Worm (Caenorhabditis elegans) whole organism, L3 larva: ENCODE results near the gene ceh-27.

Experiments used
- R02D3.7 ChIP-seq: fragments of 150-350 bp; optimal IDR thresholded peaks from 2 replicates; lab custom pipeline; 2014; ENCODE audit warnings: missing biosample characterization, missing genetic modification characterization
- ZK546.5 ChIP-seq: sonication (generic microtip); optimal IDR thresholded peaks from 2 replicates; lab custom pipeline; 2017; ENCODE audit warnings: missing biosample characterization, missing genetic modification characterization
- aly-2 ChIP-seq: fragments of 150-350 bp; optimal IDR thresholded peaks from 2 replicates; lab custom pipeline; 2014; ENCODE audit warnings: missing biosample characterization, missing genetic modification characterization
- ama-1 ChIP-seq: fragments of 150-350 bp; optimal IDR thresholded peaks from 2 replicates; lab custom pipeline; 2018
- ceh-28 ChIP-seq: fragments of 150-350 bp; optimal IDR thresholded peaks from 2 replicates; lab custom pipeline; 2014; ENCODE audit warnings: missing biosample characterization, missing genetic modification reagents, missing genetic modification characterization
- ceh-9 ChIP-seq: sonication (generic microtip); optimal IDR thresholded peaks from 2 replicates; lab custom pipeline; 2018; ENCODE audit warnings: missing biosample characterization, missing genetic modification characterization
- daf-12 ChIP-seq: fragments of 150-350 bp; optimal IDR thresholded peaks from 2 replicates; lab custom pipeline; 2014; ENCODE audit warnings: missing biosample characterization, missing genetic modification reagents, missing genetic modification characterization
- egl-27 ChIP-seq: sonication (generic microtip); optimal IDR thresholded peaks from 4 replicates; lab custom pipeline; 2017; ENCODE audit warnings: missing biosample characterization, missing genetic modification reagents, missing genetic modification characterization
- egl-5 ChIP-seq: fragments of 150-350 bp; optimal IDR thresholded peaks from 2 replicates; lab custom pipeline; 2017; ENCODE audit warnings: missing biosample characterization, missing genetic modification reagents, missing genetic modification characterization, inconsistent platforms
- elt-2 ChIP-seq: sonication (generic microtip); optimal IDR thresholded peaks from 2 replicates; lab custom pipeline; 2016; ENCODE audit warnings: missing genetic modification reagents, mild to moderate bottlenecking, missing genetic modification characterization, missing compliant biosample characterization
- elt-3 ChIP-seq, 3 experiments: fragments of 150-350 bp in 1 of 3; sonication (generic microtip) in 2 of 3; optimal IDR thresholded peaks; 2 replicates in 2 of 3; 4 replicates in 1 of 3; lab custom pipeline; 2014 to 2017; ENCODE audit warnings: missing biosample characterization in 3 of 3, missing genetic modification characterization in 3 of 3
- eor-1 ChIP-seq, 2 experiments: fragments of 150-350 bp; optimal IDR thresholded peaks; 2 replicates each; lab custom pipeline; 2014 to 2018; ENCODE audit warnings: missing biosample characterization in 2 of 2, missing genetic modification characterization in 2 of 2
- fkh-10 ChIP-seq: sonication (generic microtip); optimal IDR thresholded peaks from 2 replicates; lab custom pipeline; 2017; ENCODE audit warnings: missing biosample characterization, missing genetic modification reagents, missing genetic modification characterization
- fkh-2 ChIP-seq: fragments of 150-350 bp; optimal IDR thresholded peaks from 2 replicates; lab custom pipeline; 2014; ENCODE audit warnings: missing biosample characterization, missing genetic modification reagents, missing genetic modification characterization
- fos-1 ChIP-seq: fragments of 150-350 bp; optimal IDR thresholded peaks from 2 replicates; lab custom pipeline; 2014; ENCODE audit warnings: missing biosample characterization, missing genetic modification characterization
- jun-1 ChIP-seq: fragments of 150-350 bp; optimal IDR thresholded peaks from 2 replicates; lab custom pipeline; 2014; ENCODE audit warnings: missing biosample characterization, missing genetic modification reagents, missing genetic modification characterization
- lin-15B ChIP-seq: fragments of 150-350 bp; optimal IDR thresholded peaks from 2 replicates; lab custom pipeline; 2014; ENCODE audit warnings: missing biosample characterization, missing genetic modification characterization
- lsy-12 ChIP-seq: sonication (generic microtip); optimal IDR thresholded peaks from 2 replicates; lab custom pipeline; 2016; ENCODE audit warnings: mild to moderate bottlenecking, missing genetic modification characterization, missing compliant biosample characterization
- mdl-1 ChIP-seq: fragments of 150-350 bp; optimal IDR thresholded peaks from 2 replicates; lab custom pipeline; 2014; ENCODE audit warnings: missing biosample characterization, missing genetic modification characterization
- mml-1 ChIP-seq: fragments of 150-350 bp; sonication (generic microtip); optimal IDR thresholded peaks from 3 replicates; lab custom pipeline; 2014; ENCODE audit warnings: missing biosample characterization, missing genetic modification characterization
- nfya-1 ChIP-seq: sonication (generic microtip); optimal IDR thresholded peaks from 2 replicates; lab custom pipeline; 2017; ENCODE audit warnings: missing genetic modification characterization, mild to moderate bottlenecking, missing compliant biosample characterization, antibody characterized with exemption, moderate library complexity; ENCODE audit not compliant: insufficient read depth
- nhr-12 ChIP-seq: fragments of 150-350 bp; optimal IDR thresholded peaks from 2 replicates; lab custom pipeline; 2014; ENCODE audit warnings: missing biosample characterization, missing genetic modification characterization
- nhr-23 ChIP-seq: fragments of 150-350 bp; optimal IDR thresholded peaks from 2 replicates; lab custom pipeline; 2014; ENCODE audit warnings: missing biosample characterization, missing genetic modification reagents, missing genetic modification characterization
- nhr-237 ChIP-seq: fragments of 150-350 bp; optimal IDR thresholded peaks from 2 replicates; lab custom pipeline; 2014; ENCODE audit warnings: missing biosample characterization, missing genetic modification characterization
- nhr-25 ChIP-seq: sonication (generic microtip); optimal IDR thresholded peaks from 2 replicates; lab custom pipeline; 2017; ENCODE audit warnings: missing biosample characterization, missing genetic modification characterization
- nhr-28 ChIP-seq: fragments of 150-350 bp; optimal IDR thresholded peaks from 2 replicates; lab custom pipeline; 2014; ENCODE audit warnings: missing biosample characterization, missing genetic modification characterization
- nhr-43 ChIP-seq: sonication (generic microtip); optimal IDR thresholded peaks from 2 replicates; lab custom pipeline; 2016; ENCODE audit warnings: mild to moderate bottlenecking, missing genetic modification characterization, missing compliant biosample characterization; ENCODE audit not compliant: poor library complexity, severe bottlenecking
- nhr-76 ChIP-seq: fragments of 150-350 bp; sonication (generic microtip); optimal IDR thresholded peaks from 5 replicates; lab custom pipeline; 2014; ENCODE audit warnings: missing biosample characterization, missing genetic modification characterization
- nhr-77 ChIP-seq: fragments of 150-350 bp; optimal IDR thresholded peaks from 2 replicates; lab custom pipeline; 2014; ENCODE audit warnings: missing biosample characterization, missing genetic modification characterization
- pqm-1 ChIP-seq: fragments of 150-350 bp; optimal IDR thresholded peaks from 2 replicates; lab custom pipeline; 2017; ENCODE audit warnings: missing biosample characterization, missing genetic modification characterization, inconsistent platforms
- sea-2 ChIP-seq: fragments of 150-350 bp; sonication (generic microtip); optimal IDR thresholded peaks from 4 replicates; lab custom pipeline; 2014; ENCODE audit warnings: missing biosample characterization, missing genetic modification reagents, missing genetic modification characterization
- unc-62 ChIP-seq: fragments of 150-350 bp; sonication (generic microtip); optimal IDR thresholded peaks from 4 replicates; lab custom pipeline; 2014; ENCODE audit warnings: missing biosample characterization, missing genetic modification reagents, missing genetic modification characterization
- ztf-11 ChIP-seq: fragments of 150-350 bp; optimal IDR thresholded peaks from 2 replicates; lab custom pipeline; 2014; ENCODE audit warnings: missing biosample characterization, missing genetic modification characterization

Gene ceh-27

ce11 chrV:11673746-11674365 lies 9.0 kb upstream of the ceh-27 start:
- TF ChIP-seq elt-2 (tag; lab: Kevin White, UChicago) (no peak), nfya-1 (no peak), nhr-23 (tag; lab: Kevin White, UChicago) (peak; percentile 23), pqm-1 (tag; lab: Kevin White, UChicago) (peak; percentile 1), egl-27 (no peak), nhr-25 (tag; lab: Kevin White, UChicago) (peak; percentile 36)

- TF ChIP-seq nhr-77 (tag; lab: Kevin White, UChicago) = no peak
- no peak for TF ChIP-seq nhr-43
- no peak for TF ChIP-seq fkh-10 (GFP tag; lab: Kevin White, UChicago)
- TF ChIP-seq mml-1 (tag; lab: Kevin White, UChicago) = no peak
- peak; percentile 14 for TF ChIP-seq ceh-28 (tag; lab: Kevin White, UChicago)
Observed at ce11 chrV:11672497-11672896, 7.6 kb upstream of the ceh-27 start, which contains the start of gene lgc-44. TSS of gene lgc-44 (minus strand) at chrV:11672597.

ce11 chrV:11667176-11667575 lies 2.3 kb upstream of the ceh-27 start, which contains the start of gene F46F3.3:
TSS of gene F46F3.3 (plus strand) at chrV:11667476.
- TF ChIP-seq lin-15B (tag; lab: Kevin White, UChicago) = no peak
- no peak for TF ChIP-seq nhr-76 (tag; lab: Kevin White, UChicago)
- no peak for TF ChIP-seq mml-1 (tag; lab: Kevin White, UChicago)
- no peak for TF ChIP-seq R02D3.7 (tag; lab: Kevin White, UChicago)
- TF ChIP-seq nhr-43 = no peak
- TF ChIP-seq daf-12 (tag; lab: Kevin White, UChicago) = no peak
- no peak for TF ChIP-seq egl-5 (tag; lab: Kevin White, UChicago)
- TF ChIP-seq sea-2 (GFP tag; lab: Kevin White, UChicago) = no peak
- no peak for TF ChIP-seq pqm-1 (tag; lab: Kevin White, UChicago)
- TF ChIP-seq nhr-12 = no peak

ce11 chrV:11660566-11660965 lies 4.3 kb downstream of the ceh-27 start:
- TF ChIP-seq nhr-77 (tag; lab: Kevin White, UChicago) (no peak), ceh-9 (tag; lab: Kevin White, UChicago) (no peak), ztf-11 (no peak), fos-1 (tag; lab: Kevin White, UChicago) (no peak), ZK546.5 (tag; lab: Kevin White, UChicago) (no peak), egl-5 (tag; lab: Kevin White, UChicago) (no peak), ama-1 (lab: Kevin White, UChicago) (no peak), elt-2 (tag; lab: Kevin White, UChicago) (no peak), jun-1 (tag; lab: Kevin White, UChicago) (no peak), nhr-237 (no peak), ceh-28 (tag; lab: Kevin White, UChicago) (no peak), R02D3.7 (tag; lab: Kevin White, UChicago) (no peak), egl-27 (no peak), mdl-1 (no peak), pqm-1 (tag; lab: Kevin White, UChicago) (no peak), nhr-76 (tag; lab: Kevin White, UChicago) (no peak), daf-12 (tag; lab: Kevin White, UChicago) (no peak)

ce11 chrV:11656469-11656868 lies 8.4 kb downstream of the ceh-27 start:
- TF ChIP-seq fkh-2 (no peak), eor-1 (tag; optimal IDR thresholded peaks at IDR 0.05; lab: Kevin White, UChicago) (no peak), nhr-237 (no peak), ceh-9 (tag; lab: Kevin White, UChicago) (no peak), elt-3 (tag; optimal IDR thresholded peaks at IDR 0.05; lab: Kevin White, UChicago) (no peak), nhr-25 (tag; lab: Kevin White, UChicago) (no peak), aly-2 (no peak), R02D3.7 (tag; lab: Kevin White, UChicago) (no peak), nfya-1 (no peak), unc-62 (GFP tag; lab: Kevin White, UChicago) (no peak), mml-1 (tag; lab: Kevin White, UChicago) (no peak), lin-15B (tag; lab: Kevin White, UChicago) (no peak), nhr-77 (tag; lab: Kevin White, UChicago) (no peak), lsy-12 (no peak), nhr-28 (tag; lab: Kevin White, UChicago) (no peak), nhr-12 (no peak)
